Fruit fly (Drosophila melanogaster) whole organism, embryonic: ENCODE data around the gene CG44329.

Experiments used
- BEAF-32 ChIP-seq: fragments of 200-800 bp; sonication (Bioruptor generic); optimal IDR thresholded peaks from 3 replicates; lab custom pipeline; 2017; ENCODE audit warnings: missing biosample characterization, missing genetic modification characterization, mild to moderate bottlenecking, moderate library complexity, missing genetic modification reagents
- Bgb ChIP-seq: fragments of 200-800 bp; sonication (Bioruptor generic); IDR thresholded peaks from 2 replicates; pipeline ENCODE4 v1.3.6; 2022; ENCODE audit warnings: missing biosample characterization, missing genetic modification characterization; ENCODE audit not compliant: partially characterized antibody
- CG11456 ChIP-seq: fragments of 200-800 bp; sonication (Bioruptor generic); IDR thresholded peaks from 3 replicates; pipeline ENCODE4 v1.3.6; 2022; ENCODE audit warnings: missing biosample characterization, missing genetic modification characterization
- CG1603 ChIP-seq: fragments of 200-800 bp; sonication (Bioruptor generic); optimal IDR thresholded peaks from 2 replicates; lab custom pipeline; 2019; ENCODE audit warnings: missing biosample characterization, mild to moderate bottlenecking, missing genetic modification characterization, moderate library complexity
- CG16863 ChIP-seq: fragments of 200-800 bp; sonication (Bioruptor generic); optimal IDR thresholded peaks from 3 replicates; lab custom pipeline; 2016; ENCODE audit warnings: missing biosample characterization, missing genetic modification characterization
- CG1832 ChIP-seq: fragments of 200-800 bp; sonication (Bioruptor generic); optimal IDR thresholded peaks from 2 replicates; lab custom pipeline; 2017; ENCODE audit warnings: missing biosample characterization, mild to moderate bottlenecking, missing genetic modification characterization, inconsistent platforms
- CG31441 ChIP-seq: fragments of 200-800 bp; sonication (Bioruptor generic); IDR thresholded peaks from 2 replicates; pipeline ENCODE4 v1.3.6; 2022; ENCODE audit warnings: missing biosample characterization, missing genetic modification characterization
- CG32532 ChIP-seq: fragments of 200-800 bp; sonication (Bioruptor generic); IDR thresholded peaks from 2 replicates; pipeline ENCODE4 v1.3.6; 2022; ENCODE audit warnings: missing biosample characterization, missing genetic modification characterization
- CG34376 ChIP-seq: fragments of 200-800 bp; sonication (Bioruptor generic); optimal IDR thresholded peaks from 2 replicates; lab custom pipeline; 2018; ENCODE audit warnings: missing biosample characterization, mild to moderate bottlenecking, missing genetic modification characterization
- CG7839 ChIP-seq: fragments of 200-800 bp; sonication (Bioruptor generic); optimal IDR thresholded peaks from 3 replicates; lab custom pipeline; 2018; ENCODE audit warnings: missing biosample characterization, mild to moderate bottlenecking, missing genetic modification characterization, moderate library complexity
- CG8388 ChIP-seq: fragments of 200-800 bp; sonication (Bioruptor generic); optimal IDR thresholded peaks from 2 replicates; lab custom pipeline; 2019; ENCODE audit warnings: missing biosample characterization, mild to moderate bottlenecking, missing genetic modification characterization, moderate library complexity
- CG9215 ChIP-seq: fragments of 200-800 bp; sonication (Bioruptor generic); IDR thresholded peaks from 2 replicates; pipeline ENCODE4 v1.3.6; 2022; ENCODE audit warnings: missing biosample characterization, missing genetic modification characterization
- CG9876 ChIP-seq: fragments of 200-800 bp; sonication (Bioruptor generic); optimal IDR thresholded peaks from 2 replicates; lab custom pipeline; 2016; ENCODE audit warnings: missing biosample characterization, missing genetic modification characterization
- CTCF ChIP-seq: fragments of 200-800 bp; sonication (Bioruptor generic); optimal IDR thresholded peaks from 2 replicates; lab custom pipeline; 2017; ENCODE audit warnings: missing biosample characterization, mild to moderate bottlenecking, missing genetic modification characterization, moderate library complexity
- CoRest ChIP-seq: fragments of 200-800 bp; sonication (Bioruptor generic); optimal IDR thresholded peaks from 3 replicates; lab custom pipeline; 2018; ENCODE audit warnings: missing biosample characterization, mild to moderate bottlenecking, missing genetic modification characterization, moderate library complexity
- Dbx ChIP-seq: fragments of 200-800 bp; sonication (Bioruptor generic); IDR thresholded peaks from 3 replicates; pipeline ENCODE4 v1.3.6; 2022; ENCODE audit warnings: missing biosample characterization, missing genetic modification characterization
- E2f2 ChIP-seq: fragments of 200-800 bp; sonication (Bioruptor generic); IDR thresholded peaks from 2 replicates; pipeline ENCODE4 v1.3.6; 2022; ENCODE audit warnings: missing biosample characterization, missing genetic modification characterization
- H15 ChIP-seq: fragments of 200-800 bp; sonication (Bioruptor generic); IDR thresholded peaks from 3 replicates; pipeline ENCODE4 v1.3.6; 2022; ENCODE audit warnings: missing biosample characterization, missing genetic modification characterization
- HLH4C ChIP-seq: fragments of 200-800 bp; sonication (Bioruptor generic); IDR thresholded peaks from 3 replicates; pipeline ENCODE4 v1.3.6; 2022; ENCODE audit warnings: missing biosample characterization, missing genetic modification characterization; ENCODE audit not compliant: partially characterized antibody
- HLH54F ChIP-seq: fragments of 200-800 bp; sonication (Bioruptor generic); optimal IDR thresholded peaks from 3 replicates; lab custom pipeline; 2016; ENCODE audit warnings: missing biosample characterization, missing genetic modification characterization
- Hr51 ChIP-seq, 2 experiments: fragments of 200-800 bp; sonication (Bioruptor generic); optimal IDR thresholded peaks; 2 replicates in 1 of 2; 3 replicates in 1 of 2; lab custom pipeline; 2016 to 2018; ENCODE audit warnings: missing biosample characterization in 2 of 2, missing genetic modification characterization in 2 of 2, mild to moderate bottlenecking in 1 of 2, moderate library complexity in 1 of 2
- Hr78 ChIP-seq, 2 experiments: fragments of 200-800 bp in 1 of 2; fragments of >200 bp in 1 of 2; sonication (Bioruptor generic) in 1 of 2; optimal IDR thresholded peaks; 2 replicates each; lab custom pipeline; 2017 to 2019; ENCODE audit warnings: missing biosample characterization in 2 of 2, missing genetic modification characterization in 2 of 2, mild to moderate bottlenecking in 1 of 2, moderate library complexity in 1 of 2
- Meics ChIP-seq: fragments of 200-800 bp; sonication (Bioruptor generic); optimal IDR thresholded peaks from 2 replicates; lab custom pipeline; 2017; ENCODE audit warnings: missing biosample characterization, mild to moderate bottlenecking, missing genetic modification characterization
- NFAT ChIP-seq: fragments of 200-800 bp; sonication (Bioruptor generic); IDR thresholded peaks from 2 replicates; pipeline ENCODE4 v1.3.6; 2022; ENCODE audit warnings: missing biosample characterization, missing genetic modification characterization
- NfI ChIP-seq: fragments of 200-800 bp; sonication (Bioruptor generic); optimal IDR thresholded peaks from 3 replicates; lab custom pipeline; 2018; ENCODE audit warnings: missing biosample characterization, mild to moderate bottlenecking, missing genetic modification characterization, moderate library complexity
- Ptx1 ChIP-seq: fragments of 200-800 bp; sonication (Bioruptor generic); IDR thresholded peaks from 2 replicates; pipeline ENCODE4 v1.3.6; 2022; ENCODE audit warnings: missing biosample characterization, missing genetic modification characterization
- TFAM ChIP-seq: fragments of 200-800 bp; sonication (Bioruptor generic); optimal IDR thresholded peaks from 2 replicates; lab custom pipeline; 2017; ENCODE audit warnings: missing biosample characterization, missing genetic modification characterization, inconsistent platforms
- Usf ChIP-seq: fragments of 200-800 bp; sonication (Bioruptor generic); optimal IDR thresholded peaks from 2 replicates; lab custom pipeline; 2017; ENCODE audit warnings: missing genotype, missing biosample characterization, missing genetic modification characterization
- Xrp1 ChIP-seq: fragments of 200-800 bp; sonication (Bioruptor generic); IDR thresholded peaks from 2 replicates; pipeline ENCODE4 v1.3.6; 2022; ENCODE audit warnings: missing biosample characterization, missing genetic modification characterization
- YL-1 ChIP-seq: fragments of 200-800 bp; sonication (Bioruptor generic); optimal IDR thresholded peaks from 3 replicates; lab custom pipeline; 2017; ENCODE audit warnings: missing biosample characterization, mild to moderate bottlenecking, missing genetic modification characterization
- ara ChIP-seq: fragments of 200-800 bp; sonication (Bioruptor generic); IDR thresholded peaks from 2 replicates; pipeline ENCODE4 v1.3.6; 2022; ENCODE audit warnings: missing biosample characterization, missing genetic modification characterization
- btn ChIP-seq: fragments of 200-800 bp; sonication (Bioruptor generic); optimal IDR thresholded peaks from 2 replicates; lab custom pipeline; 2016; ENCODE audit warnings: missing biosample characterization, missing genetic modification characterization
- ci ChIP-seq: fragments of 200-800 bp; sonication (Bioruptor generic); IDR thresholded peaks from 3 replicates; pipeline ENCODE4 v1.3.6; 2022; ENCODE audit warnings: missing biosample characterization, missing genetic modification characterization
- en ChIP-seq: fragments of 200-800 bp; sonication (Bioruptor generic); optimal IDR thresholded peaks from 2 replicates; lab custom pipeline; 2016; ENCODE audit warnings: missing biosample characterization, missing genetic modification characterization
- fd3F ChIP-seq: fragments of 200-800 bp; sonication (Bioruptor generic); optimal IDR thresholded peaks from 2 replicates; lab custom pipeline; 2018; ENCODE audit warnings: missing biosample characterization, mild to moderate bottlenecking, missing genetic modification characterization, moderate library complexity
- hb ChIP-seq: fragments of 200-800 bp; sonication (Bioruptor generic); IDR thresholded peaks from 3 replicates; pipeline ENCODE4 v1.3.6; 2022; ENCODE audit warnings: missing biosample characterization, missing genetic modification characterization; ENCODE audit not compliant: partially characterized antibody
- klu ChIP-seq: fragments of 200-800 bp; sonication (Bioruptor generic); IDR thresholded peaks from 2 replicates; pipeline ENCODE4 v1.3.6; 2022; ENCODE audit warnings: missing biosample characterization, missing genetic modification characterization
- lbe ChIP-seq: fragments of 200-800 bp; sonication (Bioruptor generic); optimal IDR thresholded peaks from 2 replicates; lab custom pipeline; 2016; ENCODE audit warnings: missing biosample characterization, mild to moderate bottlenecking, missing genetic modification characterization
- lola ChIP-seq, 3 experiments: fragments of >200 bp in 2 of 3; fragments of 200-800 bp in 1 of 3; sonication (Bioruptor generic) in 1 of 3; optimal IDR thresholded peaks; 2 replicates each; lab custom pipeline; 2017 to 2019; ENCODE audit warnings: missing biosample characterization in 3 of 3, missing genetic modification characterization in 3 of 3, mild to moderate bottlenecking in 1 of 3, moderate library complexity in 1 of 3
- prd ChIP-seq, 3 experiments: fragments of >200 bp in 2 of 3; fragments of 200-800 bp in 1 of 3; sonication (Bioruptor generic) in 1 of 3; optimal IDR thresholded peaks in 2 of 3; IDR thresholded peaks in 1 of 3; 2 replicates in 2 of 3; 3 replicates in 1 of 3; pipeline versions ENCODE4 v1.3.6 to Lab custom; 2017 to 2022; ENCODE audit warnings: missing biosample characterization in 1 of 3, missing genetic modification characterization in 1 of 3
- pros ChIP-seq: fragments of 200-800 bp; sonication (Bioruptor generic); optimal IDR thresholded peaks from 3 replicates; lab custom pipeline; 2019; ENCODE audit warnings: missing biosample characterization, mild to moderate bottlenecking, missing genetic modification characterization, moderate library complexity
- ranshi ChIP-seq: fragments of 200-800 bp; sonication (Bioruptor generic); IDR thresholded peaks from 2 replicates; pipeline ENCODE4 v1.3.6; 2022; ENCODE audit warnings: missing biosample characterization, missing genetic modification characterization
- ro ChIP-seq: fragments of 200-800 bp; sonication (Bioruptor generic); IDR thresholded peaks from 2 replicates; pipeline ENCODE4 v1.3.6; 2022; ENCODE audit warnings: missing biosample characterization, missing genetic modification characterization
- sisA ChIP-seq: fragments of 200-800 bp; sonication (Bioruptor generic); IDR thresholded peaks from 2 replicates; pipeline ENCODE4 v1.3.6; 2022; ENCODE audit warnings: missing biosample characterization, missing genetic modification characterization
- stc ChIP-seq: fragments of 200-800 bp; sonication (Bioruptor generic); IDR thresholded peaks from 2 replicates; pipeline ENCODE4 v1.3.6; 2022; ENCODE audit warnings: missing biosample characterization, missing genetic modification characterization
- trh ChIP-seq: fragments of 200-800 bp; sonication (Bioruptor generic); optimal IDR thresholded peaks from 2 replicates; lab custom pipeline; 2016; ENCODE audit warnings: missing biosample characterization, missing genetic modification characterization
- ttk ChIP-seq: fragments of 200-800 bp; sonication (Bioruptor generic); IDR thresholded peaks from 2 replicates; pipeline ENCODE4 v2.1.2; 2022; ENCODE audit warnings: missing biosample characterization, missing genetic modification characterization
- zfh1 ChIP-seq: fragments of 200-800 bp; sonication (Bioruptor generic); IDR thresholded peaks from 3 replicates; pipeline ENCODE4 v1.3.6; 2022; ENCODE audit warnings: missing biosample characterization, missing genetic modification characterization

Gene CG44329

dm6 chrX:5764001-5764892 lies 48.5 kb downstream of the CG44329 start, which contains the start of the genes MAPk-Ak2 and CG42699 (continued):
- TF ChIP-seq HLH54F (peak; percentile 65), CG32532 (peak; percentile 55), CG9876 (peak; percentile 65), E2f2 (GFP tag; lab: Robert Waterston, UW) (peak; percentile 50), Ptx1 (peak; percentile 27; the same call in 1 of the 2 replicates), sisA (GFP tag; lab: Robert Waterston, UW) (no peak), H15 (GFP tag; lab: Robert Waterston, UW) (no peak), BEAF-32 (GFP tag; lab: Kevin White, UChicago) (peak; percentile 64), Bgb (peak; percentile 72), en (no peak), ara (GFP tag; lab: Robert Waterston, UW) (peak; percentile 71), NfI (GFP tag; lab: Kevin White, UChicago) (peak; percentile 76), ci (GFP tag; lab: Robert Waterston, UW) (peak; percentile 90), NFAT (GFP tag; lab: Robert Waterston, UW) (peak; percentile 72), lbe (GFP tag; lab: Kevin White, UChicago) (peak; percentile 68), Hr78 (GFP tag; optimal IDR thresholded peaks at IDR 0.05; lab: Kevin White, UChicago) (no peak), Meics (GFP tag; lab: Kevin White, UChicago) (peak; percentile 84), CG1603 (peak; percentile 65), fd3F (peak; percentile 79), HLH4C (GFP tag; lab: Robert Waterston, UW) (peak; percentile 85), prd (optimal IDR thresholded peaks at IDR 0.05; lab: Kevin White, UChicago) (no peak), prd (GFP tag; IDR thresholded peaks at IDR 0.05; lab: Robert Waterston, UW) (peak; percentile 48; the same call in 2 of the 3 replicates), CG7839 (peak; percentile 45), btn (GFP tag; lab: Kevin White, UChicago) (peak; percentile 64), pros (peak; percentile 41), TFAM (GFP tag; lab: Kevin White, UChicago) (peak; percentile 38), CG9215 (GFP tag; lab: Robert Waterston, UW) (no peak), trh (GFP tag; lab: Kevin White, UChicago) (peak; percentile 57), CG34376 (GFP tag; lab: Kevin White, UChicago) (peak; percentile 94), CG31441 (peak; percentile 45; the same call in 1 of the 2 replicates), Xrp1 (GFP tag; lab: Robert Waterston, UW) (peak; percentile 76), CG16863 (GFP tag; lab: Kevin White, UChicago) (peak; percentile 78), CG8388 (GFP tag; lab: Kevin White, UChicago) (peak; percentile 27), ranshi (GFP tag; lab: Robert Waterston, UW) (no peak; the same call in 1 of the 2 replicates), Dbx (peak; percentile 62; the same call in 1 of the 3 replicates), CG1832 (GFP tag; lab: Kevin White, UChicago) (no peak), zfh1 (GFP tag; lab: Robert Waterston, UW) (peak; percentile 78), CG11456 (GFP tag; lab: Robert Waterston, UW) (peak; percentile 70; the same call in 2 of the 3 replicates), Usf (no peak), hb (GFP tag; lab: Robert Waterston, UW) (peak; percentile 82), Hr51 (GFP tag; optimal IDR thresholded peaks at IDR 0.05; lab: Kevin White, UChicago) (peak; percentile 33 to 72), klu (GFP tag; lab: Robert Waterston, UW) (no peak), ttk (GFP tag; lab: Robert Waterston, UW) (no peak), ro (GFP tag; lab: Robert Waterston, UW) (no peak), stc (peak; percentile 58; the same call in 1 of the 2 replicates), lola (GFP tag; optimal IDR thresholded peaks at IDR 0.05; lab: Kevin White, UChicago) (peak in 1 of 3 experiments; percentile 64), CTCF (peak; percentile 7), YL-1 (GFP tag; lab: Kevin White, UChicago) (peak; percentile 92), CoRest (tag; lab: Kevin White, UChicago) (peak; percentile 66)
